Fruit fly (Drosophila melanogaster): ENCODE measurements around the gene betaggt-I.

betaggt-I gene

dm6 chr2L:4973731-4974415 is 28.5 kb downstream of the betaggt-I start, which contains the start of gene mRpL28 (continued):
- TF ChIP-seq Tbp (GFP tag; optimal IDR thresholded peaks at IDR 0.05) (no peak), CG32772 (GFP tag; IDR thresholded peaks at IDR 0.05) (no peak), sisA (GFP tag; IDR thresholded peaks at IDR 0.05) (no peak), BEAF-32 (GFP tag; optimal IDR thresholded peaks at IDR 0.05) (peak; percentile 40), HmgD (GFP tag; optimal IDR thresholded peaks at IDR 0.05) (no peak), HLHmδ (GFP tag; optimal IDR thresholded peaks at IDR 0.05) (no peak), dmrt99B (tag; optimal IDR thresholded peaks at IDR 0.05) (no peak), oc (tag; optimal IDR thresholded peaks at IDR 0.05) (no peak), gsb (GFP tag; IDR thresholded peaks at IDR 0.05) (no peak), CG6175 (GFP tag; IDR thresholded peaks at IDR 0.05) (no peak), CG12071 (GFP tag; optimal IDR thresholded peaks at IDR 0.05) (no peak), Ptx1 (GFP tag; IDR thresholded peaks at IDR 0.05) (0 out of 2 replicates have a peak, but pooled peaks have one; percentile 36), D (optimal IDR thresholded peaks at IDR 0.05) (no peak), D (GFP tag; optimal IDR thresholded peaks at IDR 0.05) (no peak), Drgx (GFP tag; IDR thresholded peaks at IDR 0.05) (no peak), Fer2 (tag; optimal IDR thresholded peaks at IDR 0.05) (no peak), CG10209 (GFP tag; optimal IDR thresholded peaks at IDR 0.05) (no peak), CG1602 (GFP tag; optimal IDR thresholded peaks at IDR 0.05) (no peak), caup (GFP tag; optimal IDR thresholded peaks at IDR 0.05; ENCODE audit: severe bottlenecking) (no peak), Hsf (GFP tag; optimal IDR thresholded peaks at IDR 0.05) (no peak), Vsx1 (GFP tag; optimal IDR thresholded peaks at IDR 0.05) (no peak), CG16813 (GFP tag; IDR thresholded peaks at IDR 0.05; ENCODE audit: partially characterized antibody) (peak; percentile 20; the same call in 1 of the 3 replicates), CG14667 (GFP tag; IDR thresholded peaks at IDR 0.05) (no peak), fd96Cb (tag; optimal IDR thresholded peaks at IDR 0.05) (no peak), Dad (GFP tag; optimal IDR thresholded peaks at IDR 0.05) (no peak), CG13287 (GFP tag; IDR thresholded peaks at IDR 0.05; ENCODE audit: partially characterized antibody) (peak; percentile 72; the same call in 1 of the 2 replicates), crol (GFP tag; IDR thresholded peaks at IDR 0.05) (no peak), schlank (tag; optimal IDR thresholded peaks at IDR 0.05) (no peak), Awh (GFP tag; IDR thresholded peaks at IDR 0.05) (no peak), bsh (GFP tag; optimal IDR thresholded peaks at IDR 0.05) (peak in 1 of 2 experiments; percentile 18), CG13775 (GFP tag; optimal IDR thresholded peaks at IDR 0.05) (no peak), CG15269 (tag; optimal IDR thresholded peaks at IDR 0.05) (no peak), crp (GFP tag; optimal IDR thresholded peaks at IDR 0.05) (peak; percentile 55 to 95), CG4707 (GFP tag; optimal IDR thresholded peaks at IDR 0.05) (no peak), Hey (tag; optimal IDR thresholded peaks at IDR 0.05) (no peak), knrl (GFP tag; IDR thresholded peaks at IDR 0.05; ENCODE audit: partially characterized antibody) (no peak), nom (GFP tag; optimal IDR thresholded peaks at IDR 0.05) (no peak), Fer3 (tag; optimal IDR thresholded peaks at IDR 0.05) (no peak), E2f2 (GFP tag; IDR thresholded peaks at IDR 0.05) (0 out of 2 replicates have a peak, but pooled peaks have one; percentile 7), CG15479 (GFP tag; optimal IDR thresholded peaks at IDR 0.05) (peak; percentile 7), corto (GFP tag; optimal IDR thresholded peaks at IDR 0.05) (no peak), tin (GFP tag; optimal IDR thresholded peaks at IDR 0.05) (no peak), CG18764 (GFP tag; optimal IDR thresholded peaks at IDR 0.05) (no peak), ro (GFP tag; IDR thresholded peaks at IDR 0.05) (no peak), sr (GFP tag; IDR thresholded peaks at IDR 0.05) (no peak), Hmr (GFP tag; optimal IDR thresholded peaks at IDR 0.05) (no peak), CHES-1-like (GFP tag; optimal IDR thresholded peaks at IDR 0.05) (peak; percentile 27), unpg (GFP tag; optimal IDR thresholded peaks at IDR 0.05) (peak; percentile 20), Mes4 (GFP tag; optimal IDR thresholded peaks at IDR 0.05) (no peak)

Data from whole organism, embryonic.